Worm (Caenorhabditis elegans) whole organism, midembryonic: Measurements from ENCODE around the gene T07F12.1.

Experiments
- flt-1 ChIP-seq: fragments of 200-800 bp; sonication (Bioruptor generic); IDR thresholded peaks from 2 replicates; pipeline ENCODE4 v1.3.6; 2022; ENCODE audit warnings: missing genetic modification characterization, missing compliant biosample characterization
- tab-1 ChIP-seq: fragments of 200-800 bp; sonication (Bioruptor generic); IDR thresholded peaks from 2 replicates; pipeline ENCODE4 v1.3.6; 2022; ENCODE audit warnings: missing genetic modification characterization, missing compliant biosample characterization

DNA sequence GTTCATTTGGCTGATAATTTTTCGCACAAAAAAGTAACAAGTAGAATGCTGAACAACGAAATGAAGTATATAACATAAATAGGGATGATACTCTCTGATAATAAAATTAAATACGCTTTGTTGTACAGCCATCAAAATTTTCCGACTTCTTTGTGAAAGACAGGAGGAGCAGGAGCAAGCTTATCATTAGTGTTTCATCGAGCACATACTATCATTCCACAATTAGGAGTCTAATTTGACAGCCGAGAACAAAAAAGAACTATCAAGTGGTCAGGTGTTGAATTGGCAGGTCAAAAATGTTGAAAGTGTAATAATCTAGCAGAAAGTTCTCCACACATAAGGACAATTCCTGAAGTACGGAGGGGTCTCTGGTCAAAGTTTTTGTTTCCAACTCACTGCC is 34.3 kb downstream of the T07F12.1 start:
- TF ChIP-seq flt-1 (GFP tag; lab: Robert Waterston, UW) (no peak), tab-1 (GFP tag; lab: Robert Waterston, UW) (no peak)
